Fruit fly (Drosophila melanogaster): ENCODE measurements around the gene mip130.

- TF ChIP-seq EcR (GFP tag; optimal IDR thresholded peaks at IDR 0.05) (peak in 1 of 2 experiments; percentile 55), pan (optimal IDR thresholded peaks at IDR 0.05) (no peak)
Observed at dm6 chrX:1965979-1966778, 58.1 kb downstream of the mip130 start.

Data from whole organism.